Worm (Caenorhabditis elegans): Measurements from ENCODE around the gene F21C10.13.
A peak's percentile ranks its signal among the peaks of the same experiment; 100 is the strongest.

The F21C10.13 gene

ce11 chrV:9109281-9109680 is 12.8 kb upstream of the F21C10.13 start, which contains the start of gene pqn-31:
pqn-31 (plus strand) TSS chrV:9109581.
- TF ChIP-seq mef-2 (tag; optimal IDR thresholded peaks at IDR 0.05) (no peak), nhr-11 (tag; optimal IDR thresholded peaks at IDR 0.05) (no peak), hpl-2 (GFP tag; optimal IDR thresholded peaks at IDR 0.05) (no peak), blmp-1 (tag; optimal IDR thresholded peaks at IDR 0.05) (no peak), rnt-1 (tag; optimal IDR thresholded peaks at IDR 0.05) (no peak), pax-3 (tag; optimal IDR thresholded peaks at IDR 0.05) (no peak), xbp-1 (tag; optimal IDR thresholded peaks at IDR 0.05) (no peak), Y116A8C.19 (tag; optimal IDR thresholded peaks at IDR 0.05; ENCODE audit: borderline replicate concordance) (no peak), lsy-2 (tag; optimal IDR thresholded peaks at IDR 0.05) (no peak)

DNA sequence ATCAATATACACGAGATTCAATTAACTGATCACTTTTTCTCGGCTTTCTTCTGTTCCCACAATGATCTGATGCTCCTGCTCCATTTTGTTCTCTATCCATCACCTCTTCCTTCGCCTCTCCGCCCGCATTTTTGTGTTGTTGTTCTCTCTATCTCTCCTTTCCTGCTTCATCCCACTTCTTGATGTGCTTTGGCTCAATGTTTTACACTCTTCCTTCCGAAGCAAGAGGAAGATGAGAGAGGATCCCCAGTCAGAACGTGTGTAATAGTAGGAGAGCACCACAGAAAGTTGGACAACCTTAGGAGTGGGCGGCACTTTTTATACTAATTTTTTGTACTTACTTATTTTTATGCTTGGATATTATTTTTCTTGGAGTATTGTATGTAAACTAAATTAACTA is 10.1 kb upstream of the F21C10.13 start:
- peak; percentile 76 for TF ChIP-seq lin-14 (GFP tag; optimal IDR thresholded peaks at IDR 0.05)
- TF ChIP-seq blmp-1 (tag; optimal IDR thresholded peaks at IDR 0.05) = no peak
- peak; percentile 9 for TF ChIP-seq rnt-1 (tag; optimal IDR thresholded peaks at IDR 0.05)

- no peak for TF ChIP-seq egl-13 (tag; optimal IDR thresholded peaks at IDR 0.05)
- TF ChIP-seq efl-1 (optimal IDR thresholded peaks at IDR 0.05) = no peak
- TF ChIP-seq efl-1 (GFP tag; optimal IDR thresholded peaks at IDR 0.05 in 1 of 2) = no peak
- TF ChIP-seq lin-35 (GFP tag; optimal IDR thresholded peaks at IDR 0.05) = no peak
- no peak for TF ChIP-seq nhr-84 (tag; optimal IDR thresholded peaks at IDR 0.05)
- TF ChIP-seq hlh-17 (GFP tag; optimal IDR thresholded peaks at IDR 0.05; ENCODE audit: borderline replicate concordance) = no peak
- no peak for TF ChIP-seq nhr-20 (tag; optimal IDR thresholded peaks at IDR 0.05)
- TF ChIP-seq lin-14 (GFP tag; optimal IDR thresholded peaks at IDR 0.05) = no peak
- no peak for TF ChIP-seq ceh-63 (GFP tag; optimal IDR thresholded peaks at IDR 0.05)
- no peak for TF ChIP-seq dsc-1 (tag; optimal IDR thresholded peaks at IDR 0.05)
Observed at ce11 chrV:9112467-9112866, 9.6 kb upstream of the F21C10.13 start, which contains the start of gene F21C10.7. F21C10.7 (plus strand) TSS chrV:9112767.

DNA sequence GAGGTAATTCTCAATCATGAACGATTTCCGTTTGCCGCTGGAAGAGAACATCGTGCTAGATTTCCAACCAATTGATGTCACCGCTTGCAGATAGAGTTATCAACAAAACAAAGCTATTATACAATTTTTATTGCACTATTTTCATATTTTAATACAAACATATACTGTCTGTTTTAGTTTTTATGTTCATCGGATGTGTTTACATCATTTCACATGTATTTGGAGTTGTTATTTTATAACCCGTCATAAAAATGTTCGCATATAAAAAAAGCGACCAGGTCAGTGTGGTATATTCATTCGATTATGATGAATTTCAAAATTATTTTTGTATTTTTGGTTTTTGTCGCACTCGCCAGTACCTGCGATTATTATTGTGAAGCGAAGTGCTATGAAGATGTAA is 1.1 kb downstream of the F21C10.13 start, which contains the start of gene F21C10.11:
Gene F21C10.11 (plus strand): TSS at position 301 of the 400 bp plus-strand sequence.
- TF ChIP-seq C16A3.4 (tag; optimal IDR thresholded peaks at IDR 0.05) (no peak), egl-27 (tag; optimal IDR thresholded peaks at IDR 0.05) (no peak), aly-2 (tag; optimal IDR thresholded peaks at IDR 0.05) (no peak), unc-30 (tag; optimal IDR thresholded peaks at IDR 0.05) (no peak), ceh-8 (GFP tag; optimal IDR thresholded peaks at IDR 0.05) (no peak), swsn-7 (tag; optimal IDR thresholded peaks at IDR 0.05) (no peak)

DNA sequence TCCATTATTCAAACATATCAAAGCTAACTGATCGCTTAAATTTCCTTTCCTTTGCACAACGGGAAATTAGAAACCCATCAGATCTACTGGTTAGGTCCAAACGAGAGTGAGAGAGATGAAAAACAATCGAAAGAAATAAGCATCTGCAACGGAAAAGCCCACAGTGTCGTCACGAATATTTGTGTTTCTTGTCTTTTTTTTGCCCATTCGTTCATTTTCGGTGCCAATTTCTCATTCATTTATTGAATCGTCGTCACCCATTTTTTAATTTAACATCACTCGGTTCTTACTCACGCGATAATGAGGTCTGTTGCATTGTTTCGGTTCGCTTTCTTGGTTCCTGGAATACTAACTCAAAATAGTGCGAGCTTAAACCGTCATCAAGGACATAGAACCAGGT is 2.1 kb downstream of the F21C10.13 start, which contains the start of gene F21C10.6:
Gene F21C10.6 (plus strand): TSS at position 301 of the 400 bp plus-strand sequence.
- TF ChIP-seq sptf-1 (tag; optimal IDR thresholded peaks at IDR 0.05) (no peak), lin-14 (GFP tag; optimal IDR thresholded peaks at IDR 0.05) (no peak), sup-37 (GFP tag; optimal IDR thresholded peaks at IDR 0.05) (no peak), efl-1 (optimal IDR thresholded peaks at IDR 0.05) (no peak), efl-1 (GFP tag; optimal IDR thresholded peaks at IDR 0.05 in 1 of 2) (no peak), zip-4 (GFP tag; optimal IDR thresholded peaks at IDR 0.05) (no peak), nhr-77 (tag; optimal IDR thresholded peaks at IDR 0.05) (no peak), C16A3.4 (tag; optimal IDR thresholded peaks at IDR 0.05) (no peak), nhr-20 (tag; optimal IDR thresholded peaks at IDR 0.05) (no peak), jun-1 (tag; optimal IDR thresholded peaks at IDR 0.05) (no peak), lin-35 (GFP tag; optimal IDR thresholded peaks at IDR 0.05) (no peak), dpl-1 (GFP tag; optimal IDR thresholded peaks at IDR 0.05) (no peak), xbp-1 (tag; optimal IDR thresholded peaks at IDR 0.05) (no peak), ceh-63 (GFP tag; optimal IDR thresholded peaks at IDR 0.05) (no peak), nhr-85 (tag) (no peak), nhr-76 (tag; optimal IDR thresholded peaks at IDR 0.05) (no peak), vab-15 (tag; optimal IDR thresholded peaks at IDR 0.05) (no peak), ztf-4 (tag; optimal IDR thresholded peaks at IDR 0.05) (no peak)
